Worm (Caenorhabditis elegans): ENCODE data around the gene srh-277.

DNA sequence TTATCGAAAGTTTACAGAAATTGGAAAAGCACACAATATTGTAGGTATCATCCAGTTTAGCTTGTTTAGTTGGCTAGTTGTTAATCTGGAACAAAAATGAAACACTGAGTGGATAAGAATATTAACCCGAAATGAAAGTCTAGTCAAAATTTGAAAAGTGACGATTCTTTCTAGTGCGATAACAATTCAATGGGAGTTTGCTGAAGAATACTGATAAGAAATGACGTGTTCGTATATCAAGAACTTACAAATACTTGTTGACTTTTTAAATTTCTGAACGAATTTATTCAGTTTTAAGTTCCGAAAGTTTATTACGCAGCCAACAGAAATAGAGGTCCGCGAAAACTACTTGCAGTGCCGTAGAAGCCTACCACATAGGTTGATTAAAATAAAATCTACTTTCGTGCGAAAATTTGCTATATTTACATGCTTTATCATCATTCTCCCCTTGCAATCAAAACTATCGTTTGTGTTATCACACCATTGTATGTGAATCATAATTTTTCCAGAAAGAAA, 39.9 kb upstream of the srh-277 start, which contains the start of gene fbxa-88:
- TF ChIP-seq ama-1 (optimal IDR thresholded peaks at IDR 0.05) (no peak), sea-1 (GFP tag; conservative IDR thresholded peaks at IDR 0.05) (no peak), hmbx-1 (tag; optimal IDR thresholded peaks at IDR 0.05) (no peak), ceh-36 (tag; optimal IDR thresholded peaks at IDR 0.05) (no peak), tbx-11 (GFP tag; IDR thresholded peaks at IDR 0.05) (no peak), tra-4 (tag; optimal IDR thresholded peaks at IDR 0.05) (no peak), flt-1 (GFP tag; IDR thresholded peaks at IDR 0.05) (no peak), B0310.2 (tag; optimal IDR thresholded peaks at IDR 0.05) (no peak), F13C5.2 (tag; optimal IDR thresholded peaks at IDR 0.05) (no peak), aly-1 (tag; optimal IDR thresholded peaks at IDR 0.05) (no peak), ceh-13 (GFP tag; optimal IDR thresholded peaks at IDR 0.05) (no peak), tbx-37 (GFP tag; conservative IDR thresholded peaks at IDR 0.05) (no peak)

Data from whole organism, early embryonic.